Fruit fly (Drosophila melanogaster) whole organism, adult: ENCODE data around the gene Mbs.

Experiments
- CG14711 ChIP-seq: fragments of 200-800 bp; sonication (Bioruptor generic); optimal IDR thresholded peaks from 2 replicates; lab custom pipeline; 2018; ENCODE audit warnings: missing biosample characterization, mild to moderate bottlenecking, missing genetic modification characterization, moderate library complexity
- CG5204 ChIP-seq: fragments of 200-800 bp; sonication (Bioruptor generic); optimal IDR thresholded peaks from 2 replicates; lab custom pipeline; 2016; ENCODE audit warnings: missing biosample characterization, missing genetic modification characterization
- CG7045 ChIP-seq: fragments of 200-800 bp; sonication (Bioruptor generic); optimal IDR thresholded peaks from 2 replicates; lab custom pipeline; 2017; ENCODE audit warnings: missing biosample characterization, mild to moderate bottlenecking, missing genetic modification characterization
- Hr96 ChIP-seq: fragments of 200-800 bp; sonication (Bioruptor generic); optimal IDR thresholded peaks from 2 replicates; lab custom pipeline; 2016; ENCODE audit warnings: missing biosample characterization, missing genetic modification characterization
- Mnt ChIP-seq: fragments of 200-800 bp; sonication (Bioruptor generic); optimal IDR thresholded peaks from 2 replicates; lab custom pipeline; 2016; ENCODE audit warnings: missing biosample characterization, mild to moderate bottlenecking, missing genetic modification characterization
- bab1 ChIP-seq: fragments of 200-800 bp; sonication (Bioruptor generic); optimal IDR thresholded peaks from 3 replicates; lab custom pipeline; 2019; ENCODE audit warnings: missing biosample characterization, mild to moderate bottlenecking, missing genetic modification characterization, moderate library complexity
- cic ChIP-seq: fragments of 200-800 bp; sonication (Bioruptor generic); optimal IDR thresholded peaks from 2 replicates; lab custom pipeline; 2017; ENCODE audit warnings: missing biosample characterization, mild to moderate bottlenecking, missing genetic modification characterization, moderate library complexity
- kay ChIP-seq: fragments of 200-800 bp; sonication (Bioruptor generic); peaks from one replicate; lab custom pipeline; 2016; ENCODE audit warnings: missing biosample characterization, missing genetic modification characterization, borderline replicate concordance
- ovo ChIP-seq: fragments of 200-800 bp; sonication (Bioruptor generic); optimal IDR thresholded peaks from 2 replicates; lab custom pipeline; 2016; ENCODE audit warnings: missing biosample characterization, missing genetic modification characterization
- pad ChIP-seq: fragments of 200-800 bp; sonication (Bioruptor generic); optimal IDR thresholded peaks from 3 replicates; lab custom pipeline; 2017; ENCODE audit warnings: missing biosample characterization, missing genetic modification characterization, mild to moderate bottlenecking, moderate library complexity, missing genetic modification reagents
- tj ChIP-seq: fragments of 200-800 bp; sonication (Bioruptor generic); optimal IDR thresholded peaks from 3 replicates; lab custom pipeline; 2017; ENCODE audit warnings: missing biosample characterization, mild to moderate bottlenecking, missing genetic modification characterization, moderate library complexity

- peak; percentile 45 for TF ChIP-seq bab1 (GFP tag; lab: Kevin White, UChicago)
- peak; percentile 35 for TF ChIP-seq ovo (GFP tag; lab: Kevin White, UChicago)
- TF ChIP-seq tj (GFP tag; lab: Kevin White, UChicago), result peak; percentile 39
- TF ChIP-seq Mnt (GFP tag; lab: Kevin White, UChicago), result peak; percentile 62
- TF ChIP-seq CG14711 (tag; lab: Kevin White, UChicago), result peak; percentile 49
- TF ChIP-seq CG5204 (GFP tag; lab: Kevin White, UChicago), result no peak
- TF ChIP-seq kay (GFP tag; lab: Kevin White, UChicago), result no peak
- peak; percentile 22 for TF ChIP-seq Hr96 (GFP tag; lab: Kevin White, UChicago)
- TF ChIP-seq CG7045, result peak; percentile 25
- TF ChIP-seq cic (GFP tag; lab: Kevin White, UChicago), result peak; percentile 68
- no peak for TF ChIP-seq pad (GFP tag; lab: Kevin White, UChicago)
These were observed 47.1 kb upstream of the Mbs start, which contains the start of the genes hzg and mRpS31 for dm6 chr3L:16004401-16005237.
